Fruit fly (Drosophila melanogaster): Measurements from ENCODE around the gene mfas.

DNA sequence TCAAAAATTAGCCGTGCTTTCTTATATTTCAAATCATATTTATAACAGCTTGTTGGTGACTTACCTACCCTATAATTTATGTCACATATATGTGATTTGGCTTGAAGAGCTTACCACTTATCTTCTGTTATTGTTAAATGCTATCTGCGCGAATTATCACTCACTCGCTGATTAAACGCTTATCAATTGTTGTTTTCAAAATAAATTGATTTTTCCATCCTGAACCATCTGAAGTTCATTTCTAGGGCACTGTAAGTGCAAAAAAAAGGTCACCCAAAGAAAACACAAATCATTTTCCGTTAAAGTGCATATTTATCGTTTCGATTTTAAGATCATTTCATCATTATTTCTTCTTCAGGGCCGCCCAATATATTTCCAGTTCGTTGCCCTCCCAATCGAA lies 14.8 kb downstream of the mfas start:
- no peak for TF ChIP-seq pan (optimal IDR thresholded peaks at IDR 0.05)
- TF ChIP-seq Dll (optimal IDR thresholded peaks at IDR 0.05) = no peak
